Worm (Caenorhabditis elegans): Measurements from ENCODE around the gene srz-69.

DNA sequence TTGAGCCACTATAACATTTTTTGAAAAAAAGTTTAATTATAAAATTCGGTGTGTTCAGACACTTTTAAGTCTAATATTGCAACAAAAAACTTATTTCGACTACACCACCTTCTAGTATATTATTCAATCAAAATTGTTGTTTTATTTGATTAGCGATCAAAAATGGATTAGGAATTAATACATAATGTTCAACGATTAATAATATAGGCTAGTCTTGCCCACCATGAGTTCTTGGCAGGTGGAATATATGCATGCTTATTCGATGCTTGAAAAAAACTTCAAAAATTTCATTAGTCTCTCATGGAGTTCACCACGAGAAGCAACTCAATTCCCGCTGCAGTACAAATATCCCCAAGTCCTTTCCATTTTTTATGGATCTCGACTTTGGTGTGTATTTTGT lies 41.0 kb downstream of the srz-69 start, which contains the start of gene srz-32:
- no peak for TF ChIP-seq repo-1 (tag; optimal IDR thresholded peaks at IDR 0.05)
- TF ChIP-seq F57A8.1 (GFP tag; optimal IDR thresholded peaks at IDR 0.05) = no peak
- no peak for TF ChIP-seq ceh-27 (GFP tag; optimal IDR thresholded peaks at IDR 0.05)
- no peak for TF ChIP-seq hmg-20 (GFP tag; IDR thresholded peaks at IDR 0.05)
- no peak for TF ChIP-seq sdz-38 (tag; optimal IDR thresholded peaks at IDR 0.05)
- no peak for TF ChIP-seq gei-17 (GFP tag; optimal IDR thresholded peaks at IDR 0.05)
- TF ChIP-seq ZK185.1 (tag; optimal IDR thresholded peaks at IDR 0.05; ENCODE audit: poor library complexity, severe bottlenecking) = no peak
- TF ChIP-seq him-1 (tag; optimal IDR thresholded peaks at IDR 0.05) = no peak
- TF ChIP-seq somi-1 (GFP tag; optimal IDR thresholded peaks at IDR 0.05) = no peak
- no peak for TF ChIP-seq Y56A3A.18 (GFP tag; IDR thresholded peaks at IDR 0.05)
- no peak for TF ChIP-seq unc-62 (GFP tag; optimal IDR thresholded peaks at IDR 0.05)
- TF ChIP-seq tlf-1 (GFP tag; optimal IDR thresholded peaks at IDR 0.05) = no peak
- TF ChIP-seq snpc-4 (GFP tag; optimal IDR thresholded peaks at IDR 0.05) = no peak
- TF ChIP-seq snpc-4 (tag; optimal IDR thresholded peaks at IDR 0.05) = no peak

Data from whole organism, young adult.